Worm (Caenorhabditis elegans): ENCODE measurements around the gene ocr-4.

The ocr-4 gene

ce11 chrIV:7294121-7294520 is 38.5 kb downstream of the ocr-4 start, which contains the start of gene F42C5.5:
F42C5.5 (minus strand) TSS chrIV:7294221.
- TF ChIP-seq Y116A8C.19 (tag; optimal IDR thresholded peaks at IDR 0.05; ENCODE audit: borderline replicate concordance) = no peak
- no peak for TF ChIP-seq ztf-4 (tag; optimal IDR thresholded peaks at IDR 0.05)
- TF ChIP-seq ama-1 (optimal IDR thresholded peaks at IDR 0.05) = no peak
- no peak for TF ChIP-seq nhr-84 (tag; optimal IDR thresholded peaks at IDR 0.05)
- TF ChIP-seq mab-9 (GFP tag; IDR thresholded peaks at IDR 0.05) = no peak
- no peak for TF ChIP-seq nhr-76 (tag; optimal IDR thresholded peaks at IDR 0.05)
- no peak for TF ChIP-seq ceh-8 (GFP tag; optimal IDR thresholded peaks at IDR 0.05)
- no peak for TF ChIP-seq lin-35 (GFP tag; optimal IDR thresholded peaks at IDR 0.05)
- TF ChIP-seq fos-1 (tag; optimal IDR thresholded peaks at IDR 0.05) = no peak
- TF ChIP-seq unc-30 (tag; optimal IDR thresholded peaks at IDR 0.05) = no peak
- no peak for TF ChIP-seq unc-62 (GFP tag; optimal IDR thresholded peaks at IDR 0.05)
- TF ChIP-seq ceh-90 (tag; optimal IDR thresholded peaks at IDR 0.05) = no peak
- TF ChIP-seq nhr-90 (tag; optimal IDR thresholded peaks at IDR 0.05; ENCODE audit: poor library complexity) = no peak
- TF ChIP-seq unc-130 (tag; optimal IDR thresholded peaks at IDR 0.05) = no peak
- no peak for TF ChIP-seq irx-1 (tag; optimal IDR thresholded peaks at IDR 0.05)
- TF ChIP-seq nhr-11 (tag; optimal IDR thresholded peaks at IDR 0.05) = no peak
- TF ChIP-seq ets-5 (GFP tag; IDR thresholded peaks at IDR 0.05) = no peak
- no peak for TF ChIP-seq rnt-1 (tag; optimal IDR thresholded peaks at IDR 0.05)
- no peak for TF ChIP-seq snpc-4 (tag; optimal IDR thresholded peaks at IDR 0.05)
- no peak for TF ChIP-seq fkh-10 (GFP tag; optimal IDR thresholded peaks at IDR 0.05)

- no peak for TF ChIP-seq ets-5 (GFP tag; IDR thresholded peaks at IDR 0.05)
- no peak for TF ChIP-seq lin-15B (tag; optimal IDR thresholded peaks at IDR 0.05)
- no peak for TF ChIP-seq unc-98 (GFP tag; IDR thresholded peaks at IDR 0.05)
- TF ChIP-seq efl-3 (GFP tag; optimal IDR thresholded peaks at IDR 0.05) = no peak
- no peak for TF ChIP-seq swsn-7 (tag; optimal IDR thresholded peaks at IDR 0.05)
- no peak for TF ChIP-seq jun-1 (tag; optimal IDR thresholded peaks at IDR 0.05)
- TF ChIP-seq mab-9 (GFP tag; IDR thresholded peaks at IDR 0.05) = no peak
- no peak for TF ChIP-seq sup-37 (GFP tag; optimal IDR thresholded peaks at IDR 0.05)
- TF ChIP-seq fos-1 (tag; optimal IDR thresholded peaks at IDR 0.05) = no peak
- TF ChIP-seq ceh-63 (GFP tag; optimal IDR thresholded peaks at IDR 0.05) = no peak
- no peak for TF ChIP-seq nhr-71 (tag; optimal IDR thresholded peaks at IDR 0.05)
- TF ChIP-seq ceh-88 (GFP tag; IDR thresholded peaks at IDR 0.05) = no peak
- no peak for TF ChIP-seq unc-30 (tag; optimal IDR thresholded peaks at IDR 0.05)
These were observed 40.6 kb downstream of the ocr-4 start, which contains the start of gene F42C5.4 for ce11 chrIV:7291957-7292356. F42C5.4 (minus strand) TSS chrIV:7292127.

ce11 chrIV:7291066-7291465 is 41.5 kb downstream of the ocr-4 start:
- no peak for TF ChIP-seq hpl-2 (GFP tag; optimal IDR thresholded peaks at IDR 0.05)
- peak; percentile 20 to 65 for TF ChIP-seq lin-35 (GFP tag; optimal IDR thresholded peaks at IDR 0.05)
- no peak for TF ChIP-seq F16B12.6 (tag; optimal IDR thresholded peaks at IDR 0.05)
- no peak for TF ChIP-seq nhr-77 (tag; optimal IDR thresholded peaks at IDR 0.05)
- TF ChIP-seq efl-1 (optimal IDR thresholded peaks at IDR 0.05) = peak; percentile 10 to 34
- peak; percentile 39 to 94 for TF ChIP-seq efl-1 (GFP tag; optimal IDR thresholded peaks at IDR 0.05 in 1 of 2)
- no peak for TF ChIP-seq fos-1 (tag; optimal IDR thresholded peaks at IDR 0.05)
- no peak for TF ChIP-seq ceh-8 (GFP tag; optimal IDR thresholded peaks at IDR 0.05)
- TF ChIP-seq skn-1 (tag; optimal IDR thresholded peaks at IDR 0.05) = no peak
- no peak for TF ChIP-seq pag-3 (tag; optimal IDR thresholded peaks at IDR 0.05; ENCODE audit: borderline replicate concordance, insufficient read depth)
- no peak for TF ChIP-seq elt-2 (tag; optimal IDR thresholded peaks at IDR 0.05)
- peak in 1 of 3 experiments; percentile 53 for TF ChIP-seq dpl-1 (GFP tag; optimal IDR thresholded peaks at IDR 0.05)
- no peak for TF ChIP-seq nhr-237 (tag; optimal IDR thresholded peaks at IDR 0.05)
- no peak for TF ChIP-seq ceh-63 (GFP tag; optimal IDR thresholded peaks at IDR 0.05)

- no peak for TF ChIP-seq nhr-90 (tag; optimal IDR thresholded peaks at IDR 0.05; ENCODE audit: poor library complexity)
- TF ChIP-seq elt-3 (tag; optimal IDR thresholded peaks at IDR 0.05) = no peak
- TF ChIP-seq irx-1 (tag; optimal IDR thresholded peaks at IDR 0.05) = no peak
- TF ChIP-seq nhr-84 (tag; optimal IDR thresholded peaks at IDR 0.05) = no peak
- no peak for TF ChIP-seq ceh-90 (tag; optimal IDR thresholded peaks at IDR 0.05)
- TF ChIP-seq nhr-76 (tag; optimal IDR thresholded peaks at IDR 0.05) = no peak
- no peak for TF ChIP-seq ets-5 (GFP tag; IDR thresholded peaks at IDR 0.05)
- no peak for TF ChIP-seq vab-15 (tag; optimal IDR thresholded peaks at IDR 0.05)
- no peak for TF ChIP-seq rnt-1 (tag; optimal IDR thresholded peaks at IDR 0.05)
- no peak for TF ChIP-seq nhr-47 (tag; optimal IDR thresholded peaks at IDR 0.05)
- TF ChIP-seq hlh-4 (tag; optimal IDR thresholded peaks at IDR 0.05) = no peak
- TF ChIP-seq zag-1 (tag; optimal IDR thresholded peaks at IDR 0.05) = no peak
- no peak for TF ChIP-seq ztf-11 (tag; optimal IDR thresholded peaks at IDR 0.05)
- TF ChIP-seq nhr-237 (tag; optimal IDR thresholded peaks at IDR 0.05) = no peak
- no peak for TF ChIP-seq C16A3.4 (tag; optimal IDR thresholded peaks at IDR 0.05)
- no peak for TF ChIP-seq ceh-8 (GFP tag; optimal IDR thresholded peaks at IDR 0.05)
These were observed 45.1 kb downstream of the ocr-4 start, which contains the start of gene F42C5.3 for ce11 chrIV:7287474-7287873. F42C5.3 (minus strand) TSS chrIV:7287574.
